Fruit fly (Drosophila melanogaster): ENCODE data around the gene CG32110.

The CG32110 gene

DNA sequence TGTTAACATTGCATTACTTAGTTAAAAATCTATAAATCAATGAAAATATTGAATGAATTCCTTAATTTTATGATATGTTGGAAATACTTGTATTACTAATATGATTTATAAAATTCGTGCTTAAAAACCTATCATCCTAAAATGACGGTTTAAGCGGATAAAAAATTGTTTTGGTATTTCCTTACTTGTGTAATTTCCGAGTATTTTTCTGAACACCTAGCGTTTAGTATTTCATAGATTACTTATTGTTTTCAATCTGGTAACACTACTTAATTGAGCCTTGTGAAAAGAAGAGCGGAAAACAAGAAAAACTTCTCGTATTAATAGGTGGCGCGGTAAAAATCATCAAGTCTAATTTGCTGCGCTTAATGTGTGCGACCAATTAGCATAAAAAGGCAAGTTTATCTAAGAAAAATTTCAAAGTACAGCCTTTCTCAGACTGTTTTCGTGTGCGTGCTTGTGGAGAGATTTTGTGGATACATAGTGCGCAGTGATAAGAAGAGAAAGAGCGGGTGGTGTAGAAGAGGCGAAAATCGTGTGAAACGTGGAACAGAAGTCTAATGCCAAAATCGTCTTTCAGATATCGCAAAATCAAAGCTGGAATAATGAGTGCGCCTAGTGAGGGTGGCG, 2.7 kb upstream of the CG32110 start, which contains the start of gene Sap130:
Gene Sap130 (plus strand): TSS at position 243 of the 630 bp plus-strand sequence.
- TF ChIP-seq NC2β (GFP tag; optimal IDR thresholded peaks at IDR 0.05) (peak; percentile 5), CG17328 (GFP tag; IDR thresholded peaks at IDR 0.05) (no peak), CG34422 (GFP tag; IDR thresholded peaks at IDR 0.05) (0 out of 3 replicates have a peak, but pooled peaks have one; percentile 64), zen (tag; optimal IDR thresholded peaks at IDR 0.05) (peak; percentile 6), MESR4 (GFP tag; optimal IDR thresholded peaks at IDR 0.05) (peak; percentile 75), CG4617 (GFP tag; optimal IDR thresholded peaks at IDR 0.05; ENCODE audit: borderline replicate concordance) (peak; percentile 56), Doc3 (GFP tag; IDR thresholded peaks at IDR 0.05; ENCODE audit: partially characterized antibody) (no peak), Trl (optimal IDR thresholded peaks at IDR 0.05) (peak in 1 of 2 experiments; percentile 72), Trl (GFP tag; optimal IDR thresholded peaks at IDR 0.05) (no peak), BEAF-32 (GFP tag; optimal IDR thresholded peaks at IDR 0.05) (peak; percentile 57), pzg (GFP tag; optimal IDR thresholded peaks at IDR 0.05) (peak; percentile 32), CG10267 (tag; optimal IDR thresholded peaks at IDR 0.05) (no peak), hbn (GFP tag; IDR thresholded peaks at IDR 0.05; ENCODE audit: partially characterized antibody) (0 out of 2 replicates have a peak, but pooled peaks have one; percentile 16), CG9797 (GFP tag; optimal IDR thresholded peaks at IDR 0.05) (peak; percentile 30), CG17802 (tag; optimal IDR thresholded peaks at IDR 0.05) (no peak), bbx (GFP tag; IDR thresholded peaks at IDR 0.05; ENCODE audit: partially characterized antibody) (0 out of 2 replicates have a peak, but pooled peaks have one; percentile 5), CG3163 (GFP tag; optimal IDR thresholded peaks at IDR 0.05) (peak; percentile 31), CG13287 (GFP tag; IDR thresholded peaks at IDR 0.05; ENCODE audit: partially characterized antibody) (no peak; the same call in 1 of the 2 replicates), CG10959 (GFP tag; IDR thresholded peaks at IDR 0.05) (no peak), gfzf (GFP tag; optimal IDR thresholded peaks at IDR 0.05) (peak; percentile 72), Dp (GFP tag; optimal IDR thresholded peaks at IDR 0.05) (no peak), tna (GFP tag; IDR thresholded peaks at IDR 0.05; ENCODE audit: partially characterized antibody) (0 out of 2 replicates have a peak, but pooled peaks have one; percentile 20), Dll (GFP tag; IDR thresholded peaks at IDR 0.05; ENCODE audit: partially characterized antibody) (0 out of 4 replicates have a peak, but pooled peaks have one; percentile 41), Sin3A (optimal IDR thresholded peaks at IDR 0.05) (peak; percentile 6), CG10147 (GFP tag; optimal IDR thresholded peaks at IDR 0.05) (peak; percentile 35), knrl (GFP tag; IDR thresholded peaks at IDR 0.05; ENCODE audit: partially characterized antibody) (0 out of 3 replicates have a peak, but pooled peaks have one; percentile 13)

DNA sequence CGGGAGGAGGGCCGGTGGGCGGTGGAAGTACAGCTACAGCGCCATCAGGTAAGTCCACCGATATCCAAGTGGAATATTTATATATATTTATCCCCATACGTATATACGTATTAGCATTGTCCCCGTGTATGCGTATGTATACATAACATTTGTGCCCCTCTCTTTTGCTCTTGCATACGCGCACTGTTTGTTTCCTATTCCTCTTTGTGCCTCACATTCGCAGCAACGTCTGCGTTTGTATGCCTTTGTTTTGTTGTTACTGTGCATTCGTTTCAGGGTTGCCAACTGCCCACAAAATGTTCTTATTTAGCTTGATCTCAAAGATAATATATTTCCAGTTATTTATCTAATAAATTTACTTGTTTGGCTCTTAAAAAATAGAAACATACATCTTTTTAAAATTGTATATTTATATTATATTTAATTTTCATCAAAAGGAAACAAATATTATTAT, 2.2 kb upstream of the CG32110 start:
- TF ChIP-seq CG14014 (GFP tag; IDR thresholded peaks at IDR 0.05) (peak; percentile 51; the same call in 1 of the 2 replicates), rib (GFP tag; IDR thresholded peaks at IDR 0.05) (no peak), CG30431 (GFP tag; optimal IDR thresholded peaks at IDR 0.05) (no peak), Sry-β (GFP tag; optimal IDR thresholded peaks at IDR 0.05) (no peak), CG6654 (GFP tag; optimal IDR thresholded peaks at IDR 0.05) (no peak), dmrt11E (tag; optimal IDR thresholded peaks at IDR 0.05) (peak; percentile 35), CG5245 (GFP tag; optimal IDR thresholded peaks at IDR 0.05) (peak; percentile 21), Deaf1 (tag; optimal IDR thresholded peaks at IDR 0.05) (peak; percentile 15), CG8281 (tag; optimal IDR thresholded peaks at IDR 0.05) (no peak), oc (tag; optimal IDR thresholded peaks at IDR 0.05) (peak; percentile 64), HLH3B (GFP tag; IDR thresholded peaks at IDR 0.05) (peak; percentile 20; the same call in 1 of the 2 replicates), CG10543 (GFP tag; optimal IDR thresholded peaks at IDR 0.05) (peak; percentile 61), CG13296 (GFP tag; optimal IDR thresholded peaks at IDR 0.05) (peak; percentile 11), Bteb2 (GFP tag; optimal IDR thresholded peaks at IDR 0.05) (no peak), insv (GFP tag; optimal IDR thresholded peaks at IDR 0.05) (peak in 1 of 2 experiments; percentile 54), CG9932 (GFP tag; IDR thresholded peaks at IDR 0.05) (no peak), CG7556 (GFP tag; optimal IDR thresholded peaks at IDR 0.05) (peak; percentile 62), CG11398 (GFP tag; optimal IDR thresholded peaks at IDR 0.05) (no peak), CG9817 (tag; optimal IDR thresholded peaks at IDR 0.05) (peak; percentile 6), zen (tag; optimal IDR thresholded peaks at IDR 0.05) (no peak), gcm2 (GFP tag; optimal IDR thresholded peaks at IDR 0.05) (no peak), Awh (GFP tag; IDR thresholded peaks at IDR 0.05) (peak; percentile 27; the same call in 1 of the 2 replicates), danr (GFP tag; IDR thresholded peaks at IDR 0.05) (no peak)

All from whole organism, embryonic.